Worm (Caenorhabditis elegans) whole organism, L3 larva: ENCODE measurements around the gene srw-130.

Experiments used
- ceh-82 ChIP-seq: fragments of 150-350 bp; optimal IDR thresholded peaks from 2 replicates; lab custom pipeline; 2014; ENCODE audit warnings: missing biosample characterization, missing genetic modification characterization
- elt-3 ChIP-seq, 3 experiments: fragments of 150-350 bp in 1 of 3; sonication (generic microtip) in 2 of 3; optimal IDR thresholded peaks; 2 replicates in 2 of 3; 4 replicates in 1 of 3; lab custom pipeline; 2014 to 2017; ENCODE audit warnings: missing biosample characterization in 3 of 3, missing genetic modification characterization in 3 of 3
- lin-15B ChIP-seq: fragments of 150-350 bp; optimal IDR thresholded peaks from 2 replicates; lab custom pipeline; 2014; ENCODE audit warnings: missing biosample characterization, missing genetic modification characterization
- nhr-76 ChIP-seq: fragments of 150-350 bp; sonication (generic microtip); optimal IDR thresholded peaks from 5 replicates; lab custom pipeline; 2014; ENCODE audit warnings: missing biosample characterization, missing genetic modification characterization
- zag-1 ChIP-seq: fragments of 150-350 bp; optimal IDR thresholded peaks from 2 replicates; lab custom pipeline; 2014; ENCODE audit warnings: missing biosample characterization, missing genetic modification characterization

- TF ChIP-seq elt-3 (tag; optimal IDR thresholded peaks at IDR 0.05; lab: Kevin White, UChicago) (no peak), nhr-76 (tag; lab: Kevin White, UChicago) (no peak), zag-1 (tag; lab: Kevin White, UChicago) (no peak), lin-15B (tag; lab: Kevin White, UChicago) (no peak), ceh-82 (no peak)
Observed at ce11 chrV:3582086-3582485, 33.4 kb upstream of the srw-130 start.
